Worm (Caenorhabditis elegans): Measurements from ENCODE around the gene gtl-1.
"Not testable (repeated sequence)": the region's sequence is repeated elsewhere in the genome, so short reads cannot be mapped to it uniquely, and the experiment has no call there.

Gene gtl-1

ce11 chrIV:11253689-11254088 lies 5.6 kb downstream of the gtl-1 start, which contains the start of gene C05C12.1:
C05C12.1 (plus strand) TSS chrIV:11253989.
- not testable (repeated sequence) for TF ChIP-seq tab-1 (GFP tag; IDR thresholded peaks at IDR 0.05); cog-1 (tag; optimal IDR thresholded peaks at IDR 0.05); klf-2 (GFP tag; conservative IDR thresholded peaks at IDR 0.05)

ce11 chrIV:11248031-11248631 lies 11.2 kb downstream of the gtl-1 start, which contains the start of gene C05C12.4:
C05C12.4 (minus strand) TSS chrIV:11248081.
- TF ChIP-seq ref-1 (GFP tag; conservative IDR thresholded peaks at IDR 0.05), result no peak
- TF ChIP-seq flt-1 (GFP tag; IDR thresholded peaks at IDR 0.05), result no peak
- no peak for TF ChIP-seq cog-1 (tag; optimal IDR thresholded peaks at IDR 0.05)
- TF ChIP-seq med-1 (GFP tag; optimal IDR thresholded peaks at IDR 0.05; ENCODE audit: insufficient read depth), result no peak
- no peak for TF ChIP-seq ztf-29 (GFP tag; IDR thresholded peaks at IDR 0.05)
- TF ChIP-seq klf-2 (GFP tag; conservative IDR thresholded peaks at IDR 0.05), result no peak
- TF ChIP-seq T22C8.4 (GFP tag; IDR thresholded peaks at IDR 0.05), result no peak
- TF ChIP-seq ztf-23 (GFP tag; IDR thresholded peaks at IDR 0.05), result no peak
- TF ChIP-seq tab-1 (GFP tag; IDR thresholded peaks at IDR 0.05), result no peak

ce11 chrIV:11247434-11247833 lies 11.9 kb downstream of the gtl-1 start:
- TF ChIP-seq T22C8.4 (GFP tag; IDR thresholded peaks at IDR 0.05) (no peak), med-1 (GFP tag; optimal IDR thresholded peaks at IDR 0.05; ENCODE audit: insufficient read depth) (no peak)

ce11 chrIV:11241368-11241767 lies 18.0 kb downstream of the gtl-1 start, which contains the start of gene C05C12.6:
C05C12.6 (minus strand) TSS chrIV:11241468.
- no peak for TF ChIP-seq ref-1 (GFP tag; conservative IDR thresholded peaks at IDR 0.05)
- no peak for TF ChIP-seq cog-1 (tag; optimal IDR thresholded peaks at IDR 0.05)

- no peak for TF ChIP-seq ztf-29 (GFP tag; IDR thresholded peaks at IDR 0.05)
- no peak for TF ChIP-seq flt-1 (GFP tag; IDR thresholded peaks at IDR 0.05)
- TF ChIP-seq klf-2 (GFP tag; conservative IDR thresholded peaks at IDR 0.05), result no peak
- TF ChIP-seq cog-1 (tag; optimal IDR thresholded peaks at IDR 0.05), result no peak
- no peak for TF ChIP-seq ztf-23 (GFP tag; IDR thresholded peaks at IDR 0.05)
- no peak for TF ChIP-seq tab-1 (GFP tag; IDR thresholded peaks at IDR 0.05)
- no peak for TF ChIP-seq T22C8.4 (GFP tag; IDR thresholded peaks at IDR 0.05)
- TF ChIP-seq ref-1 (GFP tag; conservative IDR thresholded peaks at IDR 0.05), result no peak
- no peak for TF ChIP-seq med-1 (GFP tag; optimal IDR thresholded peaks at IDR 0.05; ENCODE audit: insufficient read depth)
Observed at ce11 chrIV:11235755-11236154, 23.6 kb downstream of the gtl-1 start.

ce11 chrIV:11231376-11231775 lies 28.0 kb downstream of the gtl-1 start:
- no peak for TF ChIP-seq cog-1 (tag; optimal IDR thresholded peaks at IDR 0.05)
- no peak for TF ChIP-seq tab-1 (GFP tag; IDR thresholded peaks at IDR 0.05)
- TF ChIP-seq ref-1 (GFP tag; conservative IDR thresholded peaks at IDR 0.05), result no peak
- no peak for TF ChIP-seq med-1 (GFP tag; optimal IDR thresholded peaks at IDR 0.05; ENCODE audit: insufficient read depth)
- no peak for TF ChIP-seq ztf-29 (GFP tag; IDR thresholded peaks at IDR 0.05)
- TF ChIP-seq T22C8.4 (GFP tag; IDR thresholded peaks at IDR 0.05), result no peak

ce11 chrIV:11230069-11230468 lies 29.3 kb downstream of the gtl-1 start, which contains the start of gene best-7:
best-7 (minus strand) TSS chrIV:11230307.
- no peak for TF ChIP-seq flt-1 (GFP tag; IDR thresholded peaks at IDR 0.05)
- TF ChIP-seq cog-1 (tag; optimal IDR thresholded peaks at IDR 0.05), result no peak
- TF ChIP-seq T22C8.4 (GFP tag; IDR thresholded peaks at IDR 0.05), result no peak
- no peak for TF ChIP-seq ztf-29 (GFP tag; IDR thresholded peaks at IDR 0.05)
- TF ChIP-seq tab-1 (GFP tag; IDR thresholded peaks at IDR 0.05), result no peak
- TF ChIP-seq ztf-23 (GFP tag; IDR thresholded peaks at IDR 0.05), result no peak
- no peak for TF ChIP-seq ref-1 (GFP tag; conservative IDR thresholded peaks at IDR 0.05)
- TF ChIP-seq klf-2 (GFP tag; conservative IDR thresholded peaks at IDR 0.05), result no peak
- no peak for TF ChIP-seq med-1 (GFP tag; optimal IDR thresholded peaks at IDR 0.05; ENCODE audit: insufficient read depth)

- no peak for TF ChIP-seq klf-2 (GFP tag; conservative IDR thresholded peaks at IDR 0.05)
- TF ChIP-seq flt-1 (GFP tag; IDR thresholded peaks at IDR 0.05), result no peak
- TF ChIP-seq ztf-23 (GFP tag; IDR thresholded peaks at IDR 0.05), result no peak
- no peak for TF ChIP-seq cog-1 (tag; optimal IDR thresholded peaks at IDR 0.05)
- TF ChIP-seq ztf-29 (GFP tag; IDR thresholded peaks at IDR 0.05), result no peak
- TF ChIP-seq T22C8.4 (GFP tag; IDR thresholded peaks at IDR 0.05), result no peak
- no peak for TF ChIP-seq med-1 (GFP tag; optimal IDR thresholded peaks at IDR 0.05; ENCODE audit: insufficient read depth)
- TF ChIP-seq ref-1 (GFP tag; conservative IDR thresholded peaks at IDR 0.05), result no peak
- TF ChIP-seq tab-1 (GFP tag; IDR thresholded peaks at IDR 0.05), result no peak
Observed at ce11 chrIV:11229013-11229412, 30.3 kb downstream of the gtl-1 start.

ce11 chrIV:11226545-11226944 lies 32.8 kb downstream of the gtl-1 start:
- TF ChIP-seq ztf-23 (GFP tag; IDR thresholded peaks at IDR 0.05) (no peak), ztf-29 (GFP tag; IDR thresholded peaks at IDR 0.05) (no peak), tab-1 (GFP tag; IDR thresholded peaks at IDR 0.05) (no peak), med-1 (GFP tag; optimal IDR thresholded peaks at IDR 0.05; ENCODE audit: insufficient read depth) (no peak), klf-2 (GFP tag; conservative IDR thresholded peaks at IDR 0.05) (no peak), flt-1 (GFP tag; IDR thresholded peaks at IDR 0.05) (no peak), cog-1 (tag; optimal IDR thresholded peaks at IDR 0.05) (no peak), ref-1 (GFP tag; conservative IDR thresholded peaks at IDR 0.05) (no peak), T22C8.4 (GFP tag; IDR thresholded peaks at IDR 0.05) (no peak)

ce11 chrIV:11225206-11225605 lies 34.1 kb downstream of the gtl-1 start, which contains the start of gene col-125:
col-125 (plus strand) TSS chrIV:11225506.
- no peak for TF ChIP-seq klf-2 (GFP tag; conservative IDR thresholded peaks at IDR 0.05)
- no peak for TF ChIP-seq T22C8.4 (GFP tag; IDR thresholded peaks at IDR 0.05)
- TF ChIP-seq ztf-29 (GFP tag; IDR thresholded peaks at IDR 0.05), result no peak
- TF ChIP-seq med-1 (GFP tag; optimal IDR thresholded peaks at IDR 0.05; ENCODE audit: insufficient read depth), result no peak
- no peak for TF ChIP-seq flt-1 (GFP tag; IDR thresholded peaks at IDR 0.05)
- TF ChIP-seq ref-1 (GFP tag; conservative IDR thresholded peaks at IDR 0.05), result no peak
- no peak for TF ChIP-seq ztf-23 (GFP tag; IDR thresholded peaks at IDR 0.05)
- no peak for TF ChIP-seq tab-1 (GFP tag; IDR thresholded peaks at IDR 0.05)
- no peak for TF ChIP-seq cog-1 (tag; optimal IDR thresholded peaks at IDR 0.05)
